Worm (Caenorhabditis elegans) whole organism, L3 larva: Measurements from ENCODE around the gene H29C22.1.

Experiments
- R02D3.7 ChIP-seq: fragments of 150-350 bp; optimal IDR thresholded peaks from 2 replicates; lab custom pipeline; 2014; ENCODE audit warnings: missing biosample characterization, missing genetic modification characterization
- ZK546.5 ChIP-seq: sonication (generic microtip); optimal IDR thresholded peaks from 2 replicates; lab custom pipeline; 2017; ENCODE audit warnings: missing biosample characterization, missing genetic modification characterization
- aly-2 ChIP-seq: fragments of 150-350 bp; optimal IDR thresholded peaks from 2 replicates; lab custom pipeline; 2014; ENCODE audit warnings: missing biosample characterization, missing genetic modification characterization
- ama-1 ChIP-seq: fragments of 150-350 bp; optimal IDR thresholded peaks from 2 replicates; lab custom pipeline; 2018
- ceh-16 ChIP-seq: sonication (generic microtip); optimal IDR thresholded peaks from 2 replicates; lab custom pipeline; 2017; ENCODE audit warnings: missing biosample characterization, missing genetic modification characterization
- ceh-28 ChIP-seq: fragments of 150-350 bp; optimal IDR thresholded peaks from 2 replicates; lab custom pipeline; 2014; ENCODE audit warnings: missing biosample characterization, missing genetic modification reagents, missing genetic modification characterization
- ceh-9 ChIP-seq: sonication (generic microtip); optimal IDR thresholded peaks from 2 replicates; lab custom pipeline; 2018; ENCODE audit warnings: missing biosample characterization, missing genetic modification characterization
- daf-12 ChIP-seq: fragments of 150-350 bp; optimal IDR thresholded peaks from 2 replicates; lab custom pipeline; 2014; ENCODE audit warnings: missing biosample characterization, missing genetic modification reagents, missing genetic modification characterization
- egl-5 ChIP-seq: fragments of 150-350 bp; optimal IDR thresholded peaks from 2 replicates; lab custom pipeline; 2017; ENCODE audit warnings: missing biosample characterization, missing genetic modification reagents, missing genetic modification characterization, inconsistent platforms
- elt-1 ChIP-seq: fragments of 150-350 bp; optimal IDR thresholded peaks from 2 replicates; lab custom pipeline; 2014; ENCODE audit warnings: missing biosample characterization, missing genetic modification characterization
- elt-2 ChIP-seq: sonication (generic microtip); optimal IDR thresholded peaks from 2 replicates; lab custom pipeline; 2016; ENCODE audit warnings: missing genetic modification reagents, mild to moderate bottlenecking, missing genetic modification characterization, missing compliant biosample characterization
- elt-3 ChIP-seq, 3 experiments: fragments of 150-350 bp in 1 of 3; sonication (generic microtip) in 2 of 3; optimal IDR thresholded peaks; 2 replicates in 2 of 3; 4 replicates in 1 of 3; lab custom pipeline; 2014 to 2017; ENCODE audit warnings: missing biosample characterization in 3 of 3, missing genetic modification characterization in 3 of 3
- eor-1 ChIP-seq, 2 experiments: fragments of 150-350 bp; optimal IDR thresholded peaks; 2 replicates each; lab custom pipeline; 2014 to 2018; ENCODE audit warnings: missing biosample characterization in 2 of 2, missing genetic modification characterization in 2 of 2
- fkh-10 ChIP-seq: sonication (generic microtip); optimal IDR thresholded peaks from 2 replicates; lab custom pipeline; 2017; ENCODE audit warnings: missing biosample characterization, missing genetic modification reagents, missing genetic modification characterization
- fkh-2 ChIP-seq: fragments of 150-350 bp; optimal IDR thresholded peaks from 2 replicates; lab custom pipeline; 2014; ENCODE audit warnings: missing biosample characterization, missing genetic modification reagents, missing genetic modification characterization
- fos-1 ChIP-seq: fragments of 150-350 bp; optimal IDR thresholded peaks from 2 replicates; lab custom pipeline; 2014; ENCODE audit warnings: missing biosample characterization, missing genetic modification characterization
- hmg-11 ChIP-seq: sonication (generic microtip); optimal IDR thresholded peaks from 2 replicates; lab custom pipeline; 2016; ENCODE audit warnings: missing genetic modification characterization, missing compliant biosample characterization
- jun-1 ChIP-seq: fragments of 150-350 bp; optimal IDR thresholded peaks from 2 replicates; lab custom pipeline; 2014; ENCODE audit warnings: missing biosample characterization, missing genetic modification reagents, missing genetic modification characterization
- lin-15B ChIP-seq: fragments of 150-350 bp; optimal IDR thresholded peaks from 2 replicates; lab custom pipeline; 2014; ENCODE audit warnings: missing biosample characterization, missing genetic modification characterization
- lin-39 ChIP-seq: fragments of 150-350 bp; optimal IDR thresholded peaks from 2 replicates; lab custom pipeline; 2018; ENCODE audit warnings: missing biosample characterization, missing genetic modification reagents, missing genetic modification characterization
- lsy-12 ChIP-seq: sonication (generic microtip); optimal IDR thresholded peaks from 2 replicates; lab custom pipeline; 2016; ENCODE audit warnings: mild to moderate bottlenecking, missing genetic modification characterization, missing compliant biosample characterization
- mdl-1 ChIP-seq: fragments of 150-350 bp; optimal IDR thresholded peaks from 2 replicates; lab custom pipeline; 2014; ENCODE audit warnings: missing biosample characterization, missing genetic modification characterization
- mml-1 ChIP-seq: fragments of 150-350 bp; sonication (generic microtip); optimal IDR thresholded peaks from 3 replicates; lab custom pipeline; 2014; ENCODE audit warnings: missing biosample characterization, missing genetic modification characterization
- nfya-1 ChIP-seq: sonication (generic microtip); optimal IDR thresholded peaks from 2 replicates; lab custom pipeline; 2017; ENCODE audit warnings: missing genetic modification characterization, mild to moderate bottlenecking, missing compliant biosample characterization, antibody characterized with exemption, moderate library complexity; ENCODE audit not compliant: insufficient read depth
- nhr-11 ChIP-seq: fragments of 150-350 bp; optimal IDR thresholded peaks from 2 replicates; lab custom pipeline; 2014; ENCODE audit warnings: missing biosample characterization, missing genetic modification characterization
- nhr-23 ChIP-seq: fragments of 150-350 bp; optimal IDR thresholded peaks from 2 replicates; lab custom pipeline; 2014; ENCODE audit warnings: missing biosample characterization, missing genetic modification reagents, missing genetic modification characterization
- nhr-237 ChIP-seq: fragments of 150-350 bp; optimal IDR thresholded peaks from 2 replicates; lab custom pipeline; 2014; ENCODE audit warnings: missing biosample characterization, missing genetic modification characterization
- nhr-25 ChIP-seq: sonication (generic microtip); optimal IDR thresholded peaks from 2 replicates; lab custom pipeline; 2017; ENCODE audit warnings: missing biosample characterization, missing genetic modification characterization
- nhr-28 ChIP-seq: fragments of 150-350 bp; optimal IDR thresholded peaks from 2 replicates; lab custom pipeline; 2014; ENCODE audit warnings: missing biosample characterization, missing genetic modification characterization
- nhr-43 ChIP-seq: sonication (generic microtip); optimal IDR thresholded peaks from 2 replicates; lab custom pipeline; 2016; ENCODE audit warnings: mild to moderate bottlenecking, missing genetic modification characterization, missing compliant biosample characterization; ENCODE audit not compliant: poor library complexity, severe bottlenecking
- nhr-67 ChIP-seq: fragments of 150-350 bp; optimal IDR thresholded peaks from 2 replicates; lab custom pipeline; 2014; ENCODE audit warnings: missing biosample characterization, missing genetic modification characterization
- nhr-76 ChIP-seq: fragments of 150-350 bp; sonication (generic microtip); optimal IDR thresholded peaks from 5 replicates; lab custom pipeline; 2014; ENCODE audit warnings: missing biosample characterization, missing genetic modification characterization
- nhr-77 ChIP-seq: fragments of 150-350 bp; optimal IDR thresholded peaks from 2 replicates; lab custom pipeline; 2014; ENCODE audit warnings: missing biosample characterization, missing genetic modification characterization
- pha-4 ChIP-seq: fragments of 150-350 bp; optimal IDR thresholded peaks from 2 replicates; lab custom pipeline; 2014; ENCODE audit warnings: missing biosample characterization, missing genetic modification reagents, missing genetic modification characterization
- pqm-1 ChIP-seq: fragments of 150-350 bp; optimal IDR thresholded peaks from 2 replicates; lab custom pipeline; 2017; ENCODE audit warnings: missing biosample characterization, missing genetic modification characterization, inconsistent platforms
- snpc-4 ChIP-seq: fragments of 150-350 bp; optimal IDR thresholded peaks from 2 replicates; lab custom pipeline; 2014; ENCODE audit warnings: missing biosample characterization, missing genetic modification characterization
- tbx-2 ChIP-seq: sonication (generic microtip); optimal IDR thresholded peaks from 2 replicates; lab custom pipeline; 2016; ENCODE audit warnings: mild to moderate bottlenecking, missing genetic modification characterization, missing compliant biosample characterization
- unc-39 ChIP-seq: sonication (generic microtip); optimal IDR thresholded peaks from 4 replicates; lab custom pipeline; 2017; ENCODE audit warnings: missing biosample characterization, missing genetic modification characterization
- unc-62 ChIP-seq: fragments of 150-350 bp; sonication (generic microtip); optimal IDR thresholded peaks from 4 replicates; lab custom pipeline; 2014; ENCODE audit warnings: missing biosample characterization, missing genetic modification reagents, missing genetic modification characterization
- zag-1 ChIP-seq: fragments of 150-350 bp; optimal IDR thresholded peaks from 2 replicates; lab custom pipeline; 2014; ENCODE audit warnings: missing biosample characterization, missing genetic modification characterization
- ztf-11 ChIP-seq: fragments of 150-350 bp; optimal IDR thresholded peaks from 2 replicates; lab custom pipeline; 2014; ENCODE audit warnings: missing biosample characterization, missing genetic modification characterization
- ztf-4 ChIP-seq: fragments of 150-350 bp; optimal IDR thresholded peaks from 2 replicates; lab custom pipeline; 2014; ENCODE audit warnings: missing biosample characterization, missing genetic modification characterization

The H29C22.1 gene

DNA sequence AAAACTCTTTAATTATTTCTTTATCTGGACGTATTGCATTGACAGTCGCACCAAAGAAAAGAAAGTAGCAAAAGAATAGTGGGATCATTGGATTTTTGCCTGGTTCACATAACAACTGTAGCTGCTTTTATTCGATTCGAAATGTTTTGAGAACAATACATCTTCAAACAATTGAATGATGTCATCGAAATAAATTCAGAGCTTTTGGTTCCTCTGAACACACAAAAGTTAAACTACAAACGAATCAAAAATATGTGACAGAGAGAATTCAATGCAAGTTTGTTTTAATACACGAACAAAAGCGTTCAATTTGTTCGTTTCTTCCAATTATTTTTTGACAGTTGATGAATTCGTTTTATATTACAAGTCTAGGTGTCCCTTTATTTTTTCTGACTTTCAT lies at the start of gene H29C22.1:
TSS of gene H29C22.1 (minus strand) at position 101 of the 400 bp plus-strand sequence.
- TF ChIP-seq nhr-23 (tag; lab: Kevin White, UChicago) (no peak), ceh-16 (tag; lab: Kevin White, UChicago) (no peak), lsy-12 (no peak), nhr-28 (tag; lab: Kevin White, UChicago) (no peak), nhr-76 (tag; lab: Kevin White, UChicago) (no peak), ceh-28 (tag; lab: Kevin White, UChicago) (no peak), nfya-1 (tag; lab: Kevin White, UChicago) (no peak), ZK546.5 (tag; lab: Kevin White, UChicago) (no peak), zag-1 (no peak), ceh-9 (tag; lab: Kevin White, UChicago) (no peak), lin-15B (tag; lab: Kevin White, UChicago) (no peak), nhr-25 (no peak), lin-39 (tag; lab: Kevin White, UChicago) (no peak), mdl-1 (tag; lab: Kevin White, UChicago) (no peak), jun-1 (tag; lab: Kevin White, UChicago) (no peak), aly-2 (tag; lab: Kevin White, UChicago) (no peak), mml-1 (no peak), hmg-11 (tag; lab: Kevin White, UChicago) (no peak)

DNA sequence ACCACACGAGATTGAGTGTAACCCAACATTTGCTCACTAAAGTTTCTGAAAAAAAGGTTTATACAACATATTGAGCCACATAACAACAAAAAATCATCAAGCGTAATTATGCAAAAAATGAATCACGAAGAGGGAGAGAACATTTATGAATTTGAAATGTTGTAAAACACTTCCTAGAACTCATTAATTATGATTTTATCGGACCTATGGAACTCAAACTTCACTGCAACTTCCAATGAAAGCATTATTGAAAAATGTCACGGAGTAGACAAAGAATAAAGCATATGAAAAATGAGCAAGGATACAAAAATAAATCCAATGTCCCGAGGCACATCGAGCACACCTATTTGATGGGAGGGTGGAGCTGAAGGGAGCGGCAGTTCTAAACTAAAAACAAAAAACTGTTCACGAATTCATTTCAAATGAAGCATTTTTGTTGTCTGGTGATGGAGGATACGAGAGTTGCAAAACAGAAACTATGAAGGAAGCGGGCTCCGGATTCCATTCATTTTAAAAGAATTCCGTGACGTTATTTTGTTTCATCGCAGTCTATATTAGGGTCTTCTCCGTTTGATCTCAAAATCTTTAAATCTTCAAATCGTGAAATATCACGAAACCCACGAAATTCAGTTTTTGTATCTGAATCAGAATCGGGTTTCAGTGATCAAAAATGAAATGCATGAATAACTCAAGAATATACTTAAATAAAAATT lies 38.9 kb upstream of the H29C22.1 start, which contains the start of gene flp-20:
TSS of gene flp-20 (minus strand) at position 51 of the 713 bp plus-strand sequence.
- TF ChIP-seq hmg-11 (tag; lab: Kevin White, UChicago), result no peak
- TF ChIP-seq jun-1 (tag; lab: Kevin White, UChicago), result no peak
- TF ChIP-seq daf-12 (tag; lab: Kevin White, UChicago), result no peak
- no peak for TF ChIP-seq ZK546.5 (tag; lab: Kevin White, UChicago)
- no peak for TF ChIP-seq unc-62
- TF ChIP-seq nhr-76 (tag; lab: Kevin White, UChicago), result no peak
- TF ChIP-seq lsy-12, result no peak
- TF ChIP-seq ceh-16 (tag; lab: Kevin White, UChicago), result no peak
- TF ChIP-seq nhr-23 (tag; lab: Kevin White, UChicago), result no peak
- TF ChIP-seq elt-1 (tag; lab: Kevin White, UChicago), result no peak
- no peak for TF ChIP-seq ztf-4
- no peak for TF ChIP-seq elt-2 (tag; lab: Kevin White, UChicago)
- TF ChIP-seq mml-1, result no peak
- no peak for TF ChIP-seq eor-1 (tag; optimal IDR thresholded peaks at IDR 0.05; lab: Kevin White, UChicago)
- no peak for TF ChIP-seq nhr-237
- no peak for TF ChIP-seq ama-1
- TF ChIP-seq lin-39 (tag; lab: Kevin White, UChicago), result no peak

DNA sequence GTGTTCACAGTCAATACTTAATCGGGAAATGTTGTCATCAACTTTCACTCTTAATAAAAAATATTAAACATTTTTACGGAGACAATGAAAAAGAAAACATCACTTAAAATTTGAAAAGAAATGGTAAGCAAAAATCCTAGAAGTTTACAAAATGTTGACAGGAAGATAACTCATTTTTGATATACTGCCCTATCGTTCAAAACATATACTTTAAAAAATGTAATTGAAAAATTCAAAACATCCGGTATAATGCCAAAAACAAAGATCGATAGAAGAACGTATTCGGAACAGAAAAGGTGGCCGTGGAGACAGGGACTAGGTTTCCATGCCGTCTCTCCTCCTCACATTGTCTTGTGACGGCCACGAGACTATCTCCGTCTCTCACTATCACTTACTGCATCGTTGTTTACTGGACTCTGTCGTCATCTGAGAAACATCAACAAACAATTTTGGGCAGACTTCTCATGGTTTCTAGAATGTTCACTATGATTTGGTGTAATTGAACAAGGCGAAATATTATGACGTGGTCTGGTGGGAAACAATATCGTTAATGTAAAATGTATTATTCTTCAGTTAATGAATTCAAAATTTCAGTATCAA lies 36.4 kb upstream of the H29C22.1 start, which contains the start of gene oga-1:
TSS of gene oga-1 (minus strand) at position 51 of the 600 bp plus-strand sequence.
- peak; percentile 9 for TF ChIP-seq pqm-1 (tag; lab: Kevin White, UChicago)
- no peak for TF ChIP-seq nhr-77 (tag; lab: Kevin White, UChicago)
- no peak for TF ChIP-seq fos-1 (tag; lab: Kevin White, UChicago)
- TF ChIP-seq pha-4 (tag; lab: Kevin White, UChicago), result peak; percentile 91
- TF ChIP-seq elt-2 (tag; lab: Kevin White, UChicago), result peak; percentile 66
- peak; percentile 42 for TF ChIP-seq jun-1 (tag; lab: Kevin White, UChicago)
- TF ChIP-seq nhr-43 (tag; lab: Kevin White, UChicago), result peak; percentile 57
- no peak for TF ChIP-seq tbx-2 (tag; lab: Kevin White, UChicago)
- TF ChIP-seq snpc-4, result peak; percentile 65
- TF ChIP-seq ceh-28 (tag; lab: Kevin White, UChicago), result peak; percentile 52
- TF ChIP-seq nhr-237, result no peak
- TF ChIP-seq aly-2 (tag; lab: Kevin White, UChicago), result no peak
- TF ChIP-seq lin-39 (tag; lab: Kevin White, UChicago), result peak; percentile 75
- TF ChIP-seq fkh-2 (tag; lab: Kevin White, UChicago), result peak; percentile 77
- no peak for TF ChIP-seq mml-1
- TF ChIP-seq ztf-11 (tag; lab: Kevin White, UChicago), result no peak
- peak; percentile 83 for TF ChIP-seq egl-5 (tag; lab: Kevin White, UChicago)
- TF ChIP-seq R02D3.7 (tag; lab: Kevin White, UChicago), result no peak
- TF ChIP-seq ztf-4, result no peak
- TF ChIP-seq nfya-1 (tag; lab: Kevin White, UChicago), result peak; percentile 79
- TF ChIP-seq unc-62, result no peak
- no peak for TF ChIP-seq nhr-11 (tag; lab: Kevin White, UChicago)
- TF ChIP-seq hmg-11 (tag; lab: Kevin White, UChicago), result peak; percentile 63
- no peak for TF ChIP-seq nhr-76 (tag; lab: Kevin White, UChicago)
- TF ChIP-seq nhr-67, result no peak
- no peak for TF ChIP-seq elt-1 (tag; lab: Kevin White, UChicago)
- TF ChIP-seq fkh-10 (GFP tag; lab: Kevin White, UChicago), result peak; percentile 19
- TF ChIP-seq unc-39 (tag; lab: Kevin White, UChicago), result no peak
- peak; percentile 91 for TF ChIP-seq nhr-25
- TF ChIP-seq lin-15B (tag; lab: Kevin White, UChicago), result peak; percentile 25
- peak; percentile 91 for TF ChIP-seq mdl-1 (tag; lab: Kevin White, UChicago)
- TF ChIP-seq ama-1, result peak; percentile 30
- no peak for TF ChIP-seq nhr-23 (tag; lab: Kevin White, UChicago)
- TF ChIP-seq daf-12 (tag; lab: Kevin White, UChicago), result no peak
- no peak for TF ChIP-seq elt-3 (tag; optimal IDR thresholded peaks at IDR 0.05; lab: Kevin White, UChicago)
- no peak for TF ChIP-seq eor-1 (tag; optimal IDR thresholded peaks at IDR 0.05; lab: Kevin White, UChicago)
